Worm (Caenorhabditis elegans) whole organism, L2 larva: Measurements from ENCODE around the gene T20D3.5.

Source experiments
- F13H6.1 ChIP-seq: sonication (generic microtip); optimal IDR thresholded peaks from 2 replicates; lab custom pipeline; 2016; ENCODE audit warnings: missing genetic modification characterization, missing compliant biosample characterization
- R02D3.7 ChIP-seq: fragments of 150-350 bp; optimal IDR thresholded peaks from 2 replicates; lab custom pipeline; 2014; ENCODE audit warnings: missing biosample characterization, missing genetic modification characterization
- Y55F3AM.14 ChIP-seq: fragments of 200-800 bp; sonication (Bioruptor generic); optimal IDR thresholded peaks from 2 replicates; lab custom pipeline; 2018; ENCODE audit warnings: mild to moderate bottlenecking, missing genetic modification characterization, missing compliant biosample characterization
- ZK546.5 ChIP-seq: sonication (generic microtip); optimal IDR thresholded peaks from 2 replicates; lab custom pipeline; 2017; ENCODE audit warnings: missing biosample characterization, missing genetic modification characterization
- alr-1 ChIP-seq: fragments of 150-350 bp; optimal IDR thresholded peaks from 2 replicates; lab custom pipeline; 2014; ENCODE audit warnings: missing biosample characterization, missing genetic modification characterization
- aly-2 ChIP-seq: fragments of 150-350 bp; optimal IDR thresholded peaks from 2 replicates; lab custom pipeline; 2014; ENCODE audit warnings: missing biosample characterization, missing genetic modification characterization
- ama-1 ChIP-seq: fragments of 150-350 bp; optimal IDR thresholded peaks from 2 replicates; lab custom pipeline; 2018; ENCODE audit warnings: inconsistent platforms
- blmp-1 ChIP-seq: sonication (generic microtip); optimal IDR thresholded peaks from 2 replicates; lab custom pipeline; 2017; ENCODE audit warnings: missing genetic modification characterization, mild to moderate bottlenecking, missing compliant biosample characterization, antibody characterized with exemption, moderate library complexity; ENCODE audit not compliant: insufficient read depth
- ceh-16 ChIP-seq: fragments of 150-350 bp; optimal IDR thresholded peaks from 2 replicates; lab custom pipeline; 2014; ENCODE audit warnings: missing biosample characterization, missing genetic modification characterization
- crh-2 ChIP-seq: sonication (generic microtip); optimal IDR thresholded peaks from 2 replicates; lab custom pipeline; 2017; ENCODE audit warnings: missing biosample characterization, missing genetic modification characterization
- dmd-4 ChIP-seq: sonication (generic microtip); optimal IDR thresholded peaks from 2 replicates; lab custom pipeline; 2017; ENCODE audit warnings: missing biosample characterization, missing genetic modification characterization
- egl-27 ChIP-seq: sonication (generic microtip); optimal IDR thresholded peaks from 3 replicates; lab custom pipeline; 2017; ENCODE audit warnings: missing biosample characterization, missing genetic modification reagents, missing genetic modification characterization
- elt-1 ChIP-seq: fragments of 150-350 bp; optimal IDR thresholded peaks from 2 replicates; lab custom pipeline; 2014; ENCODE audit warnings: missing biosample characterization, missing genetic modification characterization
- elt-3 ChIP-seq: sonication (generic microtip); optimal IDR thresholded peaks from 2 replicates; lab custom pipeline; 2017; ENCODE audit warnings: missing biosample characterization, missing genetic modification characterization
- fos-1 ChIP-seq: fragments of 150-350 bp; optimal IDR thresholded peaks from 2 replicates; lab custom pipeline; 2014; ENCODE audit warnings: missing biosample characterization, missing genetic modification characterization
- gmeb-1 ChIP-seq: fragments of 150-350 bp; optimal IDR thresholded peaks from 2 replicates; lab custom pipeline; 2014; ENCODE audit warnings: missing biosample characterization, missing genetic modification characterization
- lin-11 ChIP-seq: fragments of 150-350 bp; sonication (generic microtip); optimal IDR thresholded peaks from 2 replicates; lab custom pipeline; 2014; ENCODE audit warnings: missing biosample characterization, missing genetic modification characterization, inconsistent platforms, mixed read lengths
- lin-13 ChIP-seq: fragments of 150-350 bp; optimal IDR thresholded peaks from 2 replicates; lab custom pipeline; 2014; ENCODE audit warnings: missing biosample characterization, missing genetic modification reagents, missing genetic modification characterization
- lin-39 ChIP-seq: fragments of 150-350 bp; optimal IDR thresholded peaks from 2 replicates; lab custom pipeline; 2014; ENCODE audit warnings: missing biosample characterization, missing genetic modification reagents, missing genetic modification characterization
- mab-5 ChIP-seq: fragments of 150-350 bp; optimal IDR thresholded peaks from 2 replicates; lab custom pipeline; 2014; ENCODE audit warnings: missing biosample characterization, missing genetic modification characterization
- mbf-1 ChIP-seq: sonication (generic microtip); optimal IDR thresholded peaks from 2 replicates; lab custom pipeline; 2017; ENCODE audit warnings: missing biosample characterization, missing genetic modification characterization
- nhr-10 ChIP-seq: sonication (generic microtip); optimal IDR thresholded peaks from 2 replicates; lab custom pipeline; 2017; ENCODE audit warnings: missing biosample characterization, missing genetic modification characterization
- nhr-12 ChIP-seq: fragments of 150-350 bp; optimal IDR thresholded peaks from 2 replicates; lab custom pipeline; 2014; ENCODE audit warnings: missing biosample characterization, missing genetic modification characterization
- nhr-129 ChIP-seq: fragments of 150-350 bp; optimal IDR thresholded peaks from 2 replicates; lab custom pipeline; 2014; ENCODE audit warnings: missing biosample characterization, missing genetic modification characterization
- nhr-21 ChIP-seq: fragments of 150-350 bp; optimal IDR thresholded peaks from 2 replicates; lab custom pipeline; 2014; ENCODE audit warnings: missing biosample characterization, missing genetic modification characterization
- nhr-23 ChIP-seq: fragments of 150-350 bp; optimal IDR thresholded peaks from 2 replicates; lab custom pipeline; 2014; ENCODE audit warnings: missing biosample characterization, missing genetic modification reagents, missing genetic modification characterization
- nhr-237 ChIP-seq: fragments of 150-350 bp; optimal IDR thresholded peaks from 2 replicates; lab custom pipeline; 2014; ENCODE audit warnings: missing biosample characterization, missing genetic modification characterization
- nhr-25 ChIP-seq: fragments of 150-350 bp; sonication (generic microtip); optimal IDR thresholded peaks from 3 replicates; lab custom pipeline; 2014; ENCODE audit warnings: missing biosample characterization, missing genetic modification characterization
- nhr-6 ChIP-seq: fragments of 150-350 bp; optimal IDR thresholded peaks from 2 replicates; lab custom pipeline; 2014; ENCODE audit warnings: missing biosample characterization, missing genetic modification characterization
- nhr-77 ChIP-seq: fragments of 150-350 bp; optimal IDR thresholded peaks from 2 replicates; lab custom pipeline; 2014; ENCODE audit warnings: missing biosample characterization, missing genetic modification characterization
- peb-1 ChIP-seq: fragments of 150-350 bp; optimal IDR thresholded peaks from 2 replicates; lab custom pipeline; 2014; ENCODE audit warnings: missing biosample characterization, missing genetic modification characterization
- sem-4 ChIP-seq: fragments of 150-350 bp; optimal IDR thresholded peaks from 2 replicates; lab custom pipeline; 2014; ENCODE audit warnings: missing biosample characterization, missing genetic modification reagents, missing genetic modification characterization
- skn-1 ChIP-seq: sonication (generic microtip); optimal IDR thresholded peaks from 2 replicates; lab custom pipeline; 2017; ENCODE audit warnings: missing biosample characterization, missing genetic modification characterization
- sma-9 ChIP-seq, 2 experiments: fragments of 150-350 bp in 1 of 2; sonication (generic microtip) in 1 of 2; optimal IDR thresholded peaks; 2 replicates each; lab custom pipeline; 2014 to 2016; ENCODE audit warnings: missing genetic modification characterization in 2 of 2, mild to moderate bottlenecking in 1 of 2, missing biosample characterization in 1 of 2, missing compliant biosample characterization in 1 of 2, missing genetic modification reagents in 1 of 2, moderate library complexity in 1 of 2
- snpc-4 ChIP-seq: fragments of 150-350 bp; optimal IDR thresholded peaks from 2 replicates; lab custom pipeline; 2014; ENCODE audit warnings: missing biosample characterization, missing genetic modification characterization
- unc-39 ChIP-seq: fragments of 150-350 bp; optimal IDR thresholded peaks from 2 replicates; lab custom pipeline; 2014; ENCODE audit warnings: missing biosample characterization, missing genetic modification characterization
- unc-55 ChIP-seq: fragments of 150-350 bp; sonication (generic microtip); optimal IDR thresholded peaks from 3 replicates; lab custom pipeline; 2014; ENCODE audit warnings: missing biosample characterization, missing genetic modification reagents, missing genetic modification characterization
- unc-62 ChIP-seq: fragments of 150-350 bp; optimal IDR thresholded peaks from 2 replicates; lab custom pipeline; 2014; ENCODE audit warnings: missing biosample characterization, missing genetic modification reagents, missing genetic modification characterization
- zag-1 ChIP-seq: fragments of 150-350 bp; optimal IDR thresholded peaks from 2 replicates; lab custom pipeline; 2014; ENCODE audit warnings: missing biosample characterization, missing genetic modification characterization
- ztf-1 ChIP-seq: fragments of 200-800 bp; sonication (Bioruptor generic); conservative IDR thresholded peaks from 2 replicates; pipeline ENCODE4 v1.3.6; 2022; ENCODE audit warnings: missing genetic modification characterization, missing compliant biosample characterization

T20D3.5 gene

ce11 chrIV:9371126-9371525 lies 34.3 kb downstream of the T20D3.5 start, which contains the start of gene fbxc-58:
fbxc-58 (plus strand) TSS chrIV:9371508.
- TF ChIP-seq fos-1 (tag; lab: Kevin White, UChicago): peak; percentile 72
- TF ChIP-seq F13H6.1 (tag; lab: Kevin White, UChicago): no peak
- TF ChIP-seq nhr-129: no peak
- TF ChIP-seq, all 48 proteins: peak for 1

- TF ChIP-seq mab-5 (tag; lab: Kevin White, UChicago) (no peak), ztf-1 (GFP tag; lab: Robert Waterston, UW) (no peak), elt-3 (no peak), nhr-10 (tag; lab: Kevin White, UChicago) (no peak), nhr-237 (no peak), R02D3.7 (tag; lab: Kevin White, UChicago) (no peak), unc-39 (tag; lab: Kevin White, UChicago) (no peak), sma-9 (GFP tag; optimal IDR thresholded peaks at IDR 0.05; lab: Kevin White, UChicago) (no peak), sma-9 (tag; optimal IDR thresholded peaks at IDR 0.05; lab: Kevin White, UChicago) (no peak), sem-4 (tag; lab: Kevin White, UChicago) (no peak), unc-62 (GFP tag; lab: Kevin White, UChicago) (no peak), peb-1 (tag; lab: Kevin White, UChicago) (no peak), egl-27 (tag; lab: Kevin White, UChicago) (no peak), alr-1 (no peak), ZK546.5 (tag; lab: Kevin White, UChicago) (no peak), fos-1 (tag; lab: Kevin White, UChicago) (no peak), ceh-16 (tag; lab: Kevin White, UChicago) (no peak), elt-1 (tag; lab: Kevin White, UChicago) (no peak), mbf-1 (tag; lab: Kevin White, UChicago) (no peak)
Measured at ce11 chrIV:9374529-9374928, 37.7 kb downstream of the T20D3.5 start, which contains the start of gene C10C5.3. C10C5.3 (plus strand) TSS chrIV:9374829.

ce11 chrIV:9376550-9376949 lies 39.7 kb downstream of the T20D3.5 start:
- TF ChIP-seq lin-13 (GFP tag; lab: Kevin White, UChicago) (no peak), mab-5 (tag; lab: Kevin White, UChicago) (no peak), ztf-1 (GFP tag; lab: Robert Waterston, UW) (no peak), aly-2 (tag; lab: Kevin White, UChicago) (no peak), dmd-4 (tag; lab: Kevin White, UChicago) (no peak), gmeb-1 (tag; lab: Kevin White, UChicago) (no peak), nhr-21 (tag; lab: Kevin White, UChicago) (peak; percentile 34), nhr-23 (no peak), blmp-1 (tag; lab: Kevin White, UChicago) (peak; percentile 6), sma-9 (GFP tag; optimal IDR thresholded peaks at IDR 0.05; lab: Kevin White, UChicago) (peak; percentile 66), sma-9 (tag; optimal IDR thresholded peaks at IDR 0.05; lab: Kevin White, UChicago) (no peak), ama-1 (lab: Kevin White, UChicago) (no peak), nhr-12 (no peak), skn-1 (tag; lab: Kevin White, UChicago) (no peak), nhr-25 (peak; percentile 64), Y55F3AM.14 (GFP tag; lab: Kevin White, UChicago) (no peak), alr-1 (no peak), nhr-77 (no peak)
- TF ChIP-seq, all 48 proteins: peak for 4

- TF ChIP-seq snpc-4 (no peak), nhr-6 (no peak), sem-4 (tag; lab: Kevin White, UChicago) (no peak), zag-1 (tag; lab: Kevin White, UChicago) (no peak), nhr-21 (tag; lab: Kevin White, UChicago) (no peak), Y55F3AM.14 (GFP tag; lab: Kevin White, UChicago) (no peak), elt-1 (tag; lab: Kevin White, UChicago) (no peak), lin-39 (tag; lab: Kevin White, UChicago) (no peak), nhr-23 (no peak), peb-1 (tag; lab: Kevin White, UChicago) (no peak), nhr-10 (tag; lab: Kevin White, UChicago) (no peak), lin-11 (tag; lab: Kevin White, UChicago) (no peak), crh-2 (tag; lab: Kevin White, UChicago) (no peak), unc-39 (tag; lab: Kevin White, UChicago) (no peak), R02D3.7 (tag; lab: Kevin White, UChicago) (no peak), mab-5 (tag; lab: Kevin White, UChicago) (no peak), ztf-1 (GFP tag; lab: Robert Waterston, UW) (no peak), unc-55 (GFP tag; lab: Kevin White, UChicago) (no peak), fos-1 (tag; lab: Kevin White, UChicago) (no peak), ZK546.5 (tag; lab: Kevin White, UChicago) (no peak)
- TF ChIP-seq, all 48 proteins: peak for 0
Measured at ce11 chrIV:9378272-9378671, 41.4 kb downstream of the T20D3.5 start, which contains the start of gene C10C5.4. C10C5.4 (plus strand) TSS chrIV:9378552.
